Fruit fly (Drosophila melanogaster) S2 (cell line): ENCODE measurements around the gene lsn.

Experiments used
- CG8478 ChIP-seq: fragments of >200 bp; optimal IDR thresholded peaks from 2 replicates; lab custom pipeline; 2018
- CTCF ChIP-seq, 2 experiments: fragments of >200 bp; optimal IDR thresholded peaks; 2 replicates each; lab custom pipeline; 2018

The lsn gene

dm6 chr3R:21898758-21899157, 33.8 kb downstream of the lsn start:
- no peak for TF ChIP-seq CG8478 (lab: Kevin White, UChicago)
- no peak for TF ChIP-seq CTCF (optimal IDR thresholded peaks at IDR 0.05; lab: Kevin White, UChicago)

- TF ChIP-seq CG8478 (lab: Kevin White, UChicago): no peak
- TF ChIP-seq CTCF (optimal IDR thresholded peaks at IDR 0.05; lab: Kevin White, UChicago): no peak
These were observed 34.2 kb downstream of the lsn start for dm6 chr3R:21899170-21899575.

dm6 chr3R:21904345-21904744, 39.4 kb downstream of the lsn start:
- no peak for TF ChIP-seq CG8478 (lab: Kevin White, UChicago)
- TF ChIP-seq CTCF (optimal IDR thresholded peaks at IDR 0.05; lab: Kevin White, UChicago): no peak

dm6 chr3R:21905615-21906014, 40.6 kb downstream of the lsn start:
- TF ChIP-seq CTCF (optimal IDR thresholded peaks at IDR 0.05; lab: Kevin White, UChicago) (no peak), CG8478 (lab: Kevin White, UChicago) (no peak)

- no peak for TF ChIP-seq CG8478 (lab: Kevin White, UChicago)
- TF ChIP-seq CTCF (optimal IDR thresholded peaks at IDR 0.05; lab: Kevin White, UChicago): no peak
These were observed 41.9 kb downstream of the lsn start for dm6 chr3R:21906867-21907266.

dm6 chr3R:21911516-21911915, 46.5 kb downstream of the lsn start, which contains the start of gene Qsox3:
TSS of gene Qsox3 (plus strand) at chr3R:21911816.
- TF ChIP-seq CG8478 (lab: Kevin White, UChicago) (no peak), CTCF (optimal IDR thresholded peaks at IDR 0.05; lab: Kevin White, UChicago) (no peak)

dm6 chr3R:21913447-21913846, 48.5 kb downstream of the lsn start, which contains the start of gene Qsox2:
TSS of gene Qsox2 (plus strand) at chr3R:21913747.
- TF ChIP-seq CG8478 (lab: Kevin White, UChicago) (no peak), CTCF (optimal IDR thresholded peaks at IDR 0.05; lab: Kevin White, UChicago) (no peak)
